Worm (Caenorhabditis elegans): ENCODE results near the gene srh-125.
A peak's percentile ranks its signal among the peaks of the same experiment; 100 is the strongest.
"Not testable (repeated sequence)": the region's sequence is repeated elsewhere in the genome, so short reads cannot be mapped to it uniquely, and the experiment has no call there.

Gene srh-125

ce11 chrV:7514939-7515338 lies 38.3 kb upstream of the srh-125 start, which contains the start of gene srb-18:
Gene srb-18 (plus strand): TSS chrV:7515239.
- TF ChIP-seq elt-1 (tag; optimal IDR thresholded peaks at IDR 0.05), result no peak

- TF ChIP-seq mml-1, lin-39, skn-1 (tag; optimal IDR thresholded peaks at IDR 0.05): not testable (repeated sequence)
These were observed 34.8 kb upstream of the srh-125 start, which contains the start of gene nhr-171 for ce11 chrV:7511465-7511864. Gene nhr-171 (plus strand): TSS chrV:7511765.

- TF ChIP-seq nhr-23 (tag; optimal IDR thresholded peaks at IDR 0.05), result peak; percentile 56
- TF ChIP-seq pha-4 (tag; optimal IDR thresholded peaks at IDR 0.05), result no peak
These were observed 31.9 kb upstream of the srh-125 start, which contains the start of the genes str-31 and nhr-172 for ce11 chrV:7508566-7509044. Gene str-31 (minus strand): TSS chrV:7508666. Gene nhr-172 (plus strand): TSS chrV:7508994.

- TF ChIP-seq ceh-16 (tag; optimal IDR thresholded peaks at IDR 0.05), result no peak
- TF ChIP-seq mdl-1 (tag; optimal IDR thresholded peaks at IDR 0.05), result no peak
- no peak for TF ChIP-seq nhr-76 (tag; optimal IDR thresholded peaks at IDR 0.05)
- TF ChIP-seq fkh-2 (tag; optimal IDR thresholded peaks at IDR 0.05), result no peak
- no peak for TF ChIP-seq zag-1 (tag; optimal IDR thresholded peaks at IDR 0.05)
- TF ChIP-seq pqm-1 (tag; optimal IDR thresholded peaks at IDR 0.05), result no peak
- no peak for TF ChIP-seq elt-3 (tag; optimal IDR thresholded peaks at IDR 0.05)
- no peak for TF ChIP-seq nhr-28 (tag; optimal IDR thresholded peaks at IDR 0.05)
- peak; percentile 23 for TF ChIP-seq elt-2 (tag; optimal IDR thresholded peaks at IDR 0.05)
- TF ChIP-seq aly-2 (tag; optimal IDR thresholded peaks at IDR 0.05), result no peak
- TF ChIP-seq nhr-43 (tag; optimal IDR thresholded peaks at IDR 0.05; ENCODE audit: poor library complexity, severe bottlenecking), result peak; percentile 25
- no peak for TF ChIP-seq eor-1 (tag; optimal IDR thresholded peaks at IDR 0.05)
- TF ChIP-seq fkh-10 (GFP tag; optimal IDR thresholded peaks at IDR 0.05), result no peak
These were observed 29.5 kb upstream of the srh-125 start for ce11 chrV:7506207-7506606.

- TF ChIP-seq eor-1 (tag; optimal IDR thresholded peaks at IDR 0.05) (no peak), nhr-67 (tag; optimal IDR thresholded peaks at IDR 0.05) (no peak), ceh-82 (tag; optimal IDR thresholded peaks at IDR 0.05) (no peak), aly-2 (tag; optimal IDR thresholded peaks at IDR 0.05) (no peak), nhr-12 (tag; optimal IDR thresholded peaks at IDR 0.05) (no peak), elt-2 (tag; optimal IDR thresholded peaks at IDR 0.05) (no peak), ceh-28 (tag; optimal IDR thresholded peaks at IDR 0.05) (no peak), fkh-10 (GFP tag; optimal IDR thresholded peaks at IDR 0.05) (no peak), unc-39 (tag; optimal IDR thresholded peaks at IDR 0.05) (no peak), nhr-25 (tag; optimal IDR thresholded peaks at IDR 0.05) (no peak), skn-1 (tag; optimal IDR thresholded peaks at IDR 0.05) (no peak), nhr-11 (tag; optimal IDR thresholded peaks at IDR 0.05) (no peak), ceh-16 (tag; optimal IDR thresholded peaks at IDR 0.05) (no peak), lin-15B (tag; optimal IDR thresholded peaks at IDR 0.05) (no peak), lin-39 (tag; optimal IDR thresholded peaks at IDR 0.05) (no peak), snpc-4 (tag; optimal IDR thresholded peaks at IDR 0.05) (no peak), ztf-4 (tag; optimal IDR thresholded peaks at IDR 0.05) (no peak), nfya-1 (tag; optimal IDR thresholded peaks at IDR 0.05; ENCODE audit: insufficient read depth) (no peak)
These were observed 27.6 kb upstream of the srh-125 start, which contains the start of gene srh-229 for ce11 chrV:7504271-7504670. Gene srh-229 (minus strand): TSS chrV:7504371.

- no peak for TF ChIP-seq eor-1 (tag; optimal IDR thresholded peaks at IDR 0.05)
- TF ChIP-seq zag-1 (tag; optimal IDR thresholded peaks at IDR 0.05), result no peak
- TF ChIP-seq fos-1 (tag; optimal IDR thresholded peaks at IDR 0.05), result no peak
- no peak for TF ChIP-seq ceh-16 (tag; optimal IDR thresholded peaks at IDR 0.05)
- TF ChIP-seq fkh-10 (GFP tag; optimal IDR thresholded peaks at IDR 0.05), result no peak
- no peak for TF ChIP-seq ama-1 (optimal IDR thresholded peaks at IDR 0.05)
- TF ChIP-seq unc-39 (tag; optimal IDR thresholded peaks at IDR 0.05), result no peak
- TF ChIP-seq ceh-82 (tag; optimal IDR thresholded peaks at IDR 0.05), result no peak
- no peak for TF ChIP-seq skn-1 (tag; optimal IDR thresholded peaks at IDR 0.05)
- no peak for TF ChIP-seq nhr-12 (tag; optimal IDR thresholded peaks at IDR 0.05)
- no peak for TF ChIP-seq nhr-25 (tag; optimal IDR thresholded peaks at IDR 0.05)
- no peak for TF ChIP-seq mml-1 (tag; optimal IDR thresholded peaks at IDR 0.05)
- TF ChIP-seq ZK546.5 (tag; optimal IDR thresholded peaks at IDR 0.05), result no peak
- no peak for TF ChIP-seq pqm-1 (tag; optimal IDR thresholded peaks at IDR 0.05)
- TF ChIP-seq hmg-11 (tag; optimal IDR thresholded peaks at IDR 0.05), result no peak
- no peak for TF ChIP-seq nhr-77 (tag; optimal IDR thresholded peaks at IDR 0.05)
- no peak for TF ChIP-seq elt-3 (tag; optimal IDR thresholded peaks at IDR 0.05)
These were observed 24.5 kb upstream of the srh-125 start for ce11 chrV:7501194-7501593.

All from whole organism, L3 larva.